Worm (Caenorhabditis elegans): ENCODE data around the gene clec-233.

Gene clec-233

ce11 chrV:16220020-16220419 lies 13.7 kb upstream of the clec-233 start:
- TF ChIP-seq unc-62 (GFP tag; optimal IDR thresholded peaks at IDR 0.05) = no peak

ce11 chrV:16224027-16224426 lies 9.7 kb upstream of the clec-233 start, which contains the start of gene stdh-2:
Gene stdh-2, plus strand, starts transcription at chrV:16224327.
- no peak for TF ChIP-seq unc-62 (GFP tag; optimal IDR thresholded peaks at IDR 0.05)

- no peak for TF ChIP-seq unc-62 (GFP tag; optimal IDR thresholded peaks at IDR 0.05)
Observed at ce11 chrV:16225524-16226116, 8.1 kb upstream of the clec-233 start.

- no peak for TF ChIP-seq unc-62 (GFP tag; optimal IDR thresholded peaks at IDR 0.05)
Observed at ce11 chrV:16226581-16226980, 7.1 kb upstream of the clec-233 start, which contains the start of gene F11A5.13. Gene F11A5.13, minus strand, starts transcription at chrV:16226681.

- no peak for TF ChIP-seq unc-62 (GFP tag; optimal IDR thresholded peaks at IDR 0.05)
Observed at ce11 chrV:16229439-16229838, 4.3 kb upstream of the clec-233 start.

- TF ChIP-seq unc-62 (GFP tag; optimal IDR thresholded peaks at IDR 0.05) = no peak
Observed at ce11 chrV:16229896-16230295, 3.8 kb upstream of the clec-233 start, which contains the start of the genes F21H7.2 and F21H7.12. Gene F21H7.2, minus strand, starts transcription at chrV:16229996. Gene F21H7.12, plus strand, starts transcription at chrV:16230165.

ce11 chrV:16232180-16232579 lies 1.5 kb upstream of the clec-233 start, which contains the start of gene gst-22:
Gene gst-22, minus strand, starts transcription at chrV:16232282.
- TF ChIP-seq unc-62 (GFP tag; optimal IDR thresholded peaks at IDR 0.05) = no peak

ce11 chrV:16235135-16235534 lies 1.4 kb downstream of the clec-233 start, which contains the start of gene F21H7.3:
Gene F21H7.3, minus strand, starts transcription at chrV:16235235.
- no peak for TF ChIP-seq unc-62 (GFP tag; optimal IDR thresholded peaks at IDR 0.05)

ce11 chrV:16235647-16236046 lies 1.9 kb downstream of the clec-233 start, which contains the start of gene srh-98:
Gene srh-98, minus strand, starts transcription at chrV:16235747.
- no peak for TF ChIP-seq unc-62 (GFP tag; optimal IDR thresholded peaks at IDR 0.05)

- TF ChIP-seq unc-62 (GFP tag; optimal IDR thresholded peaks at IDR 0.05) = no peak
Observed at ce11 chrV:16237223-16237622, 3.5 kb downstream of the clec-233 start, which contains the start of gene F21H7.5. Gene F21H7.5, plus strand, starts transcription at chrV:16237523.

ce11 chrV:16244078-16244477 lies 10.4 kb downstream of the clec-233 start, which contains the start of gene srh-104:
Gene srh-104, minus strand, starts transcription at chrV:16244178.
- no peak for TF ChIP-seq unc-62 (GFP tag; optimal IDR thresholded peaks at IDR 0.05)

- no peak for TF ChIP-seq unc-62 (GFP tag; optimal IDR thresholded peaks at IDR 0.05)
Observed at ce11 chrV:16246579-16246978, 12.9 kb downstream of the clec-233 start, which contains the start of gene srh-95. Gene srh-95, plus strand, starts transcription at chrV:16246879.

- TF ChIP-seq unc-62 (GFP tag; optimal IDR thresholded peaks at IDR 0.05) = no peak
Observed at ce11 chrV:16249105-16249504, 15.4 kb downstream of the clec-233 start.

ce11 chrV:16253687-16254086 lies 20.0 kb downstream of the clec-233 start, which contains the start of gene gcy-20:
Gene gcy-20, minus strand, starts transcription at chrV:16253787.
- no peak for TF ChIP-seq unc-62 (GFP tag; optimal IDR thresholded peaks at IDR 0.05)

- no peak for TF ChIP-seq unc-62 (GFP tag; optimal IDR thresholded peaks at IDR 0.05)
Observed at ce11 chrV:16256395-16256794, 22.7 kb downstream of the clec-233 start, which contains the start of gene bgnt-1.3. Gene bgnt-1.3, minus strand, starts transcription at chrV:16256495.

ce11 chrV:16258142-16258541 lies 24.4 kb downstream of the clec-233 start, which contains the start of gene nhr-218:
Gene nhr-218, plus strand, starts transcription at chrV:16258442.
- TF ChIP-seq unc-62 (GFP tag; optimal IDR thresholded peaks at IDR 0.05) = no peak

- TF ChIP-seq unc-62 (GFP tag; optimal IDR thresholded peaks at IDR 0.05) = no peak
Observed at ce11 chrV:16259684-16260083, 26.0 kb downstream of the clec-233 start, which contains the start of gene nhr-127. Gene nhr-127, plus strand, starts transcription at chrV:16259984.
